Fruit fly (Drosophila melanogaster): ENCODE results near the gene Alp12.
A peak's percentile ranks its signal among the peaks of the same experiment; 100 is the strongest.

The Alp12 gene

DNA sequence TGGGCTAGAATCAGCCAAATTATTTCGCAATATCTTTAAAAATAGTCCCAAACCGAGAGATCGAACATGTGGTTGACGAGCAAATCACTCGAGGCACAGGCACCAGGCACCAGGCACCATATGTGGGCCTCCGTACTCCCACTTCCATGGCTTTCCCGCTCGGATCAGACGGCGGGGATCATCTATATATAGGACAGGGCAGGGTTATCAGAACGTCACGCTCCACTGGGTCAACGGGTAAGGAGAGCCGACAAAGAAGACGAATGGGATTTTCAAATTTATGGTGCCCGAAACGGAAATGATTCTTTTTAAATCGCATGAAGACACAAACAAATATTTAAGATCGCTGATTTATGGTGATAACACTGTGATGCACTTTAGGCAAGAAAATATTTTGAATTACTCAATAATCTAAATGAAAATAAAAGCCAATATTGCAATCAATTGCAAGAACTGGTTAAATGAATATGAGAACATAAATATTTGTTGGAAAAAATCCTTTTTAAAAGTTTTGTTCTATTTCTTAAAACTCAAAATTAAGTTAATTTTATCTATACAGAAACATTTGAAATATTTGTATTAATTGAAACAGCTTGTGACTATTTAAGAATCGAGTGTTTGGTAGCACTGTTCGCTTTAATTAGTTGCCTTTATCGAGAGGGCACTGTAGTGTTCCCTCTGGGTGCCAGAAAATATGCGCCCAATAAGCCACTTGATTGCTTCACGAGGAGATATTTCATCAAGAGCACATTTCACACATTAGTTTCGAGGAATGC is 10.5 kb upstream of the Alp12 start (continued):
- TF ChIP-seq CG17361 (GFP tag; IDR thresholded peaks at IDR 0.05) (0 out of 3 replicates have a peak, but pooled peaks have one; percentile 24), zf30C (GFP tag; optimal IDR thresholded peaks at IDR 0.05) (no peak), Nf-YC (tag; optimal IDR thresholded peaks at IDR 0.05) (no peak), grau (tag; optimal IDR thresholded peaks at IDR 0.05) (peak; percentile 77), CG33213 (GFP tag; optimal IDR thresholded peaks at IDR 0.05) (no peak), CG7556 (GFP tag; optimal IDR thresholded peaks at IDR 0.05) (no peak), Sry-β (GFP tag; optimal IDR thresholded peaks at IDR 0.05) (no peak), al (GFP tag; IDR thresholded peaks at IDR 0.05) (no peak), CG1832 (GFP tag; optimal IDR thresholded peaks at IDR 0.05) (no peak), Xbp1 (GFP tag; optimal IDR thresholded peaks at IDR 0.05) (no peak), CG15514 (GFP tag; optimal IDR thresholded peaks at IDR 0.05) (no peak), sc (optimal IDR thresholded peaks at IDR 0.05) (no peak), sc (GFP tag; optimal IDR thresholded peaks at IDR 0.05) (no peak), Med (GFP tag) (peak; percentile 0), row (GFP tag; IDR thresholded peaks at IDR 0.05) (no peak), NFAT (GFP tag; IDR thresholded peaks at IDR 0.05) (no peak), wek (GFP tag; optimal IDR thresholded peaks at IDR 0.05) (no peak), CG4360 (GFP tag; IDR thresholded peaks at IDR 0.05) (no peak), run (tag; optimal IDR thresholded peaks at IDR 0.05) (no peak), p53 (GFP tag; optimal IDR thresholded peaks at IDR 0.05) (no peak), pros (GFP tag; optimal IDR thresholded peaks at IDR 0.05) (no peak), PHDP (tag; optimal IDR thresholded peaks at IDR 0.05) (no peak), CG1024 (GFP tag; IDR thresholded peaks at IDR 0.05) (no peak), MESR4 (GFP tag; optimal IDR thresholded peaks at IDR 0.05) (no peak), CG4617 (GFP tag; optimal IDR thresholded peaks at IDR 0.05; ENCODE audit: borderline replicate concordance) (no peak), az2 (GFP tag; optimal IDR thresholded peaks at IDR 0.05) (no peak), da (GFP tag; optimal IDR thresholded peaks at IDR 0.05) (no peak), maf-S (GFP tag; optimal IDR thresholded peaks at IDR 0.05) (no peak), HHEX (GFP tag; optimal IDR thresholded peaks at IDR 0.05) (no peak), CG8089 (GFP tag; optimal IDR thresholded peaks at IDR 0.05) (no peak), CG11696 (GFP tag; IDR thresholded peaks at IDR 0.05) (no peak), CG11695 (GFP tag; IDR thresholded peaks at IDR 0.05) (no peak), sug (tag; optimal IDR thresholded peaks at IDR 0.05) (no peak), Ets97D (GFP tag; optimal IDR thresholded peaks at IDR 0.05) (no peak), CG12391 (tag; optimal IDR thresholded peaks at IDR 0.05) (no peak), CG15696 (tag; optimal IDR thresholded peaks at IDR 0.05) (no peak), Blimp-1 (GFP tag; optimal IDR thresholded peaks at IDR 0.05) (peak; percentile 3), CG13123 (GFP tag; optimal IDR thresholded peaks at IDR 0.05) (no peak), CG34224 (GFP tag; IDR thresholded peaks at IDR 0.05; ENCODE audit: partially characterized antibody) (no peak), hb (GFP tag; IDR thresholded peaks at IDR 0.05; ENCODE audit: partially characterized antibody) (no peak), gem (tag; optimal IDR thresholded peaks at IDR 0.05) (peak; percentile 32), Sox102F (GFP tag; optimal IDR thresholded peaks at IDR 0.05) (peak; percentile 15), ranshi (GFP tag; IDR thresholded peaks at IDR 0.05) (no peak), CG2712 (tag; optimal IDR thresholded peaks at IDR 0.05) (peak; percentile 13), wdn (GFP tag; IDR thresholded peaks at IDR 0.05) (no peak), HmgZ (tag; optimal IDR thresholded peaks at IDR 0.05) (no peak), bsh (GFP tag; optimal IDR thresholded peaks at IDR 0.05) (no peak), CG7839 (tag; optimal IDR thresholded peaks at IDR 0.05) (no peak), Elba2 (GFP tag; optimal IDR thresholded peaks at IDR 0.05) (peak; percentile 2)

Measured in whole organism, embryonic.